Fruit fly (Drosophila melanogaster) whole organism, embryonic: ENCODE measurements around the gene CG32686.
A peak's percentile ranks its signal among the peaks of the same experiment; 100 is the strongest.

Experiments used
- B-H2 ChIP-seq: fragments of 200-800 bp; sonication (Bioruptor generic); optimal IDR thresholded peaks from 2 replicates; lab custom pipeline; 2018; ENCODE audit warnings: missing biosample characterization, mild to moderate bottlenecking, missing genetic modification characterization
- CG10565 ChIP-seq: fragments of 200-800 bp; sonication (Bioruptor generic); optimal IDR thresholded peaks from 3 replicates; lab custom pipeline; 2016; ENCODE audit warnings: missing biosample characterization, mild to moderate bottlenecking, missing genetic modification characterization
- CG11560 ChIP-seq: fragments of 200-800 bp; sonication (Bioruptor generic); IDR thresholded peaks from 3 replicates; pipeline ENCODE4 v1.3.6; 2022; ENCODE audit warnings: missing biosample characterization, missing genetic modification characterization
- CG1233 ChIP-seq: fragments of 200-800 bp; sonication (Bioruptor generic); optimal IDR thresholded peaks from 4 replicates; lab custom pipeline; 2018; ENCODE audit warnings: missing biosample characterization, mild to moderate bottlenecking, missing genetic modification characterization
- CG12659 ChIP-seq: fragments of 200-800 bp; sonication (Bioruptor generic); optimal IDR thresholded peaks from 3 replicates; lab custom pipeline; 2017; ENCODE audit warnings: mild to moderate bottlenecking, missing biosample characterization, missing genetic modification reagents, missing genetic modification characterization
- CG14860 ChIP-seq: fragments of 200-800 bp; sonication (Bioruptor generic); IDR thresholded peaks from 3 replicates; pipeline ENCODE4 v1.3.6; 2022; ENCODE audit warnings: missing biosample characterization, missing genetic modification characterization; ENCODE audit not compliant: partially characterized antibody
- CG16815 ChIP-seq: fragments of 200-800 bp; sonication (Bioruptor generic); optimal IDR thresholded peaks from 3 replicates; lab custom pipeline; 2017; ENCODE audit warnings: missing biosample characterization, mild to moderate bottlenecking, missing genetic modification characterization
- CG18764 ChIP-seq: fragments of 200-800 bp; sonication (Bioruptor generic); optimal IDR thresholded peaks from 3 replicates; lab custom pipeline; 2016; ENCODE audit warnings: missing biosample characterization, missing genetic modification characterization
- CG31388 ChIP-seq: fragments of 200-800 bp; sonication (Bioruptor generic); optimal IDR thresholded peaks from 2 replicates; lab custom pipeline; 2016; ENCODE audit warnings: missing biosample characterization, missing genetic modification characterization
- CG3407 ChIP-seq: fragments of 200-800 bp; sonication (Bioruptor generic); optimal IDR thresholded peaks from 2 replicates; lab custom pipeline; 2018; ENCODE audit warnings: missing biosample characterization, mild to moderate bottlenecking, missing genetic modification characterization
- CG3726 ChIP-seq: fragments of 200-800 bp; sonication (Bioruptor generic); IDR thresholded peaks from 3 replicates; pipeline ENCODE4, ENCODE4 v1.3.6; 2022; ENCODE audit warnings: missing biosample characterization, missing genetic modification characterization
- CG43689 ChIP-seq: fragments of 200-800 bp; sonication (Bioruptor generic); IDR thresholded peaks from 2 replicates; pipeline ENCODE4 v1.3.6; 2022; ENCODE audit warnings: missing biosample characterization, missing genetic modification characterization
- CG6683 ChIP-seq: fragments of 200-800 bp; sonication (Bioruptor generic); optimal IDR thresholded peaks from 2 replicates; lab custom pipeline; 2017; ENCODE audit warnings: missing biosample characterization, mild to moderate bottlenecking, missing genetic modification characterization, missing genetic modification reagents
- CG7928 ChIP-seq: fragments of 200-800 bp; sonication (Bioruptor generic); optimal IDR thresholded peaks from 2 replicates; lab custom pipeline; 2017; ENCODE audit warnings: missing biosample characterization, mild to moderate bottlenecking, missing genetic modification characterization
- CG8924 ChIP-seq: fragments of 200-800 bp; optimal IDR thresholded peaks from 3 replicates; lab custom pipeline; 2019; ENCODE audit warnings: missing biosample characterization, mild to moderate bottlenecking, missing genetic modification characterization, moderate library complexity
- Ets97D ChIP-seq: fragments of 200-800 bp; sonication (Bioruptor generic); optimal IDR thresholded peaks from 3 replicates; lab custom pipeline; 2016; ENCODE audit warnings: missing biosample characterization, missing genetic modification characterization
- H2.0 ChIP-seq: fragments of 200-800 bp; sonication (Bioruptor generic); IDR thresholded peaks from 2 replicates; pipeline ENCODE4 v1.3.6; 2022; ENCODE audit warnings: missing biosample characterization, missing genetic modification characterization
- HHEX ChIP-seq: fragments of 200-800 bp; sonication (Bioruptor generic); optimal IDR thresholded peaks from 3 replicates; lab custom pipeline; 2017; ENCODE audit warnings: missing biosample characterization, mild to moderate bottlenecking, missing genetic modification characterization, missing genetic modification reagents
- Hr51 ChIP-seq, 2 experiments: fragments of 200-800 bp; sonication (Bioruptor generic); optimal IDR thresholded peaks; 2 replicates in 1 of 2; 3 replicates in 1 of 2; lab custom pipeline; 2016 to 2018; ENCODE audit warnings: missing biosample characterization in 2 of 2, missing genetic modification characterization in 2 of 2, mild to moderate bottlenecking in 1 of 2, moderate library complexity in 1 of 2
- Jarid2 ChIP-seq: fragments of 200-800 bp; sonication (Bioruptor generic); optimal IDR thresholded peaks from 3 replicates; lab custom pipeline; 2017; ENCODE audit warnings: mild to moderate bottlenecking, missing biosample characterization, missing genetic modification reagents, missing genetic modification characterization
- MESR4 ChIP-seq: fragments of 200-800 bp; sonication (Bioruptor generic); optimal IDR thresholded peaks from 2 replicates; lab custom pipeline; 2018; ENCODE audit warnings: missing biosample characterization, mild to moderate bottlenecking, missing genetic modification characterization, moderate library complexity
- MTF-1 ChIP-seq: fragments of 200-800 bp; sonication (Bioruptor generic); optimal IDR thresholded peaks from 2 replicates; lab custom pipeline; 2018; ENCODE audit warnings: missing biosample characterization, mild to moderate bottlenecking, missing genetic modification characterization, borderline replicate concordance
- Nf-YA ChIP-seq: fragments of 200-800 bp; sonication (Bioruptor generic); IDR thresholded peaks from 2 replicates; pipeline ENCODE4 v1.3.6; 2022; ENCODE audit warnings: missing biosample characterization, missing genetic modification characterization
- Nf-YB ChIP-seq: fragments of 200-800 bp; sonication (Bioruptor generic); optimal IDR thresholded peaks from 3 replicates; lab custom pipeline; 2019; ENCODE audit warnings: missing biosample characterization, mild to moderate bottlenecking, missing genetic modification characterization, moderate library complexity
- Oaz ChIP-seq: fragments of 200-800 bp; sonication (Bioruptor generic); IDR thresholded peaks from 2 replicates; pipeline ENCODE4 v1.3.6; 2022; ENCODE audit warnings: missing biosample characterization, missing genetic modification characterization
- Optix ChIP-seq: fragments of 200-800 bp; sonication (Bioruptor generic); IDR thresholded peaks from 3 replicates; pipeline ENCODE4 v1.3.6; 2022; ENCODE audit warnings: missing biosample characterization, missing genetic modification characterization
- Rfx ChIP-seq: fragments of 200-800 bp; sonication (Bioruptor generic); IDR thresholded peaks from 2 replicates; pipeline ENCODE4 v1.3.6; 2022; ENCODE audit warnings: missing biosample characterization, missing genetic modification characterization
- Stat92E ChIP-seq, 3 experiments: fragments of >200 bp in 2 of 3; fragments of 200-800 bp in 1 of 3; sonication (Bioruptor generic) in 1 of 3; optimal IDR thresholded peaks; 2 replicates each; lab custom pipeline; 2017 to 2019; ENCODE audit warnings: missing biosample characterization in 3 of 3, missing genetic modification characterization in 3 of 3, mild to moderate bottlenecking in 1 of 3, moderate library complexity in 1 of 3
- ac ChIP-seq: fragments of 200-800 bp; sonication (Bioruptor generic); optimal IDR thresholded peaks from 3 replicates; lab custom pipeline; 2017; ENCODE audit warnings: missing biosample characterization, mild to moderate bottlenecking, missing genetic modification characterization
- ase ChIP-seq: fragments of 200-800 bp; sonication (Bioruptor generic); IDR thresholded peaks from 3 replicates; pipeline ENCODE4 v1.3.6; 2022; ENCODE audit warnings: missing biosample characterization, missing genetic modification characterization
- ash1 ChIP-seq: fragments of 200-800 bp; sonication (Bioruptor generic); optimal IDR thresholded peaks from 2 replicates; lab custom pipeline; 2018; ENCODE audit warnings: missing biosample characterization, mild to moderate bottlenecking, missing genetic modification characterization
- bab2 ChIP-seq: fragments of 200-800 bp; sonication (Bioruptor generic); optimal IDR thresholded peaks from 2 replicates; lab custom pipeline; 2016; ENCODE audit warnings: missing biosample characterization, missing genetic modification characterization
- bigmax ChIP-seq: fragments of 200-800 bp; sonication (Bioruptor generic); optimal IDR thresholded peaks from 2 replicates; lab custom pipeline; 2018; ENCODE audit warnings: missing biosample characterization, mild to moderate bottlenecking, missing genetic modification characterization
- crp ChIP-seq, 2 experiments: fragments of 200-800 bp; sonication (Bioruptor generic); optimal IDR thresholded peaks; 2 replicates in 1 of 2; 3 replicates in 1 of 2; lab custom pipeline; 2017; ENCODE audit warnings: missing biosample characterization in 2 of 2, missing genetic modification characterization in 2 of 2, mild to moderate bottlenecking in 1 of 2, moderate library complexity in 1 of 2
- emc ChIP-seq: fragments of 200-800 bp; sonication (Bioruptor generic); optimal IDR thresholded peaks from 2 replicates; lab custom pipeline; 2016; ENCODE audit warnings: missing biosample characterization, missing genetic modification characterization
- gem ChIP-seq: fragments of 200-800 bp; sonication (Bioruptor generic); optimal IDR thresholded peaks from 2 replicates; lab custom pipeline; 2019; ENCODE audit warnings: missing biosample characterization, mild to moderate bottlenecking, missing genetic modification characterization, moderate library complexity
- gfzf ChIP-seq: fragments of 200-800 bp; sonication (Bioruptor generic); optimal IDR thresholded peaks from 2 replicates; lab custom pipeline; 2016; ENCODE audit warnings: missing biosample characterization, mild to moderate bottlenecking, missing genetic modification characterization, moderate library complexity
- gro ChIP-seq: fragments of 200-800 bp; sonication (Bioruptor generic); optimal IDR thresholded peaks from 2 replicates; lab custom pipeline; 2016; ENCODE audit warnings: missing biosample characterization, missing genetic modification characterization
- ind ChIP-seq: fragments of 200-800 bp; sonication (Bioruptor generic); optimal IDR thresholded peaks from 3 replicates; lab custom pipeline; 2016; ENCODE audit warnings: missing biosample characterization, missing genetic modification characterization
- pb ChIP-seq: fragments of 200-800 bp; sonication (Bioruptor generic); optimal IDR thresholded peaks from 3 replicates; lab custom pipeline; 2016; ENCODE audit warnings: missing biosample characterization, missing genetic modification characterization
- peb ChIP-seq: fragments of 200-800 bp; sonication (Bioruptor generic); IDR thresholded peaks from 2 replicates; pipeline ENCODE4 v1.3.6; 2022; ENCODE audit warnings: missing biosample characterization, missing genetic modification characterization
- repo ChIP-seq: fragments of 200-800 bp; sonication (Bioruptor generic); optimal IDR thresholded peaks from 2 replicates; lab custom pipeline; 2016; ENCODE audit warnings: missing biosample characterization, missing genetic modification characterization
- scrt ChIP-seq: fragments of 200-800 bp; sonication (Bioruptor generic); optimal IDR thresholded peaks from 2 replicates; lab custom pipeline; 2018; ENCODE audit warnings: missing biosample characterization, mild to moderate bottlenecking, missing genetic modification characterization, moderate library complexity
- sens ChIP-seq: fragments of 200-800 bp; sonication (Bioruptor generic); peaks from one replicate; lab custom pipeline; 2016; ENCODE audit warnings: missing biosample characterization, missing genetic modification characterization
- slou ChIP-seq: fragments of 200-800 bp; sonication (Bioruptor generic); optimal IDR thresholded peaks from 3 replicates; lab custom pipeline; 2016; ENCODE audit warnings: missing biosample characterization, missing genetic modification characterization
- sqz ChIP-seq: fragments of 200-800 bp; sonication (Bioruptor generic); optimal IDR thresholded peaks from 3 replicates; lab custom pipeline; 2018; ENCODE audit warnings: missing biosample characterization, mild to moderate bottlenecking, missing genetic modification characterization
- tio ChIP-seq: fragments of 200-800 bp; sonication (Bioruptor generic); optimal IDR thresholded peaks from 2 replicates; lab custom pipeline; 2017; ENCODE audit warnings: missing biosample characterization, missing genetic modification characterization, inconsistent platforms
- wdn ChIP-seq: fragments of 200-800 bp; sonication (Bioruptor generic); IDR thresholded peaks from 2 replicates; pipeline ENCODE4 v1.3.6; 2022; ENCODE audit warnings: missing biosample characterization, missing genetic modification characterization
- wor ChIP-seq: fragments of 200-800 bp; sonication (Bioruptor generic); IDR thresholded peaks from 2 replicates; pipeline ENCODE4 v1.3.6; 2022; ENCODE audit warnings: missing biosample characterization, missing genetic modification characterization

The CG32686 gene

DNA sequence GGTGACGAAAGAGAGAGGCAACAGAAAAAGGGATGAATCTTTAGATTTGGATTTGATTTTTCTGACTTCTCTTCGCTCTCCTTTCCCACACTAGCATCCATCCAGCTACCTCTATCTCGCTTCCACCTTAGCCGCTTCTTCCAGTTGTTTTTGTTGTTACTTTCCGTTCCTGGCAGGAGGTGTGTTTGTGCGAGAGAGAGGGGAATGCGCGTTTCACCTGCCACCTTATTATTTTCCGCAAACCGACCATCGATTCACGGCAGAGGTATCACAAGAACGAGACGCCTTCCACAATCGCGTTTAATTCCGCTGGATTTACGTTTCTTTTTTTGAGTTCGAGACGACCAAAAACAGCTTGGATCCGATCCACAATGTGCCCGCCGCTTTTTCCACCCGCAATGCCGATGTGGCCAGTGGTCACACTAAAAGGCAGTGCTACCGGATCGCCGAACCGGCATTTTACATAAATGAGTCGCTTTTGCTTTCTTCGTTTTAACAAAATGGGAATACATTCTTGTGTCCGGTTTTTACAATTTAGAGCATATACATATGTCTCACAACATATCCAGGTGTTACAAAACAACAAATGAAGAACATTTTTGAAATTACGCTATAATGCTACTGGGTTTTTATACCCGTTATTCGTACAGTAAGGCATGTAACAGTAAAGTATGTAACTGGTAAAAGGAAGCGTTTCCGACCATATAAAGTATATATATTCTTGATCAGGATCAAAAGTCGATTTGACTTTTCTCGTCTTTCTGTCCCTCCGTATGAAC is 49.4 kb downstream of the CG32686 start, which contains the start of gene alpha-Man-Ia (continued):
- TF ChIP-seq gfzf (peak; percentile 86), crp (GFP tag; optimal IDR thresholded peaks at IDR 0.05; lab: Kevin White, UChicago) (peak in 1 of 2 experiments; percentile 27), CG7928 (no peak), Stat92E (GFP tag; optimal IDR thresholded peaks at IDR 0.05; lab: Kevin White, UChicago) (no peak), CG6683 (GFP tag; lab: Kevin White, UChicago) (no peak), Nf-YB (GFP tag; lab: Kevin White, UChicago) (no peak), emc (GFP tag; lab: Kevin White, UChicago) (no peak), CG11560 (no peak; the same call in 2 of the 3 replicates), ase (GFP tag; lab: Robert Waterston, UW) (no peak), Jarid2 (peak; percentile 35), B-H2 (GFP tag; lab: Kevin White, UChicago) (peak; percentile 26), CG8924 (tag; lab: Kevin White, UChicago) (no peak), CG16815 (GFP tag; lab: Kevin White, UChicago) (no peak), ash1 (GFP tag; lab: Kevin White, UChicago) (no peak), CG43689 (GFP tag; lab: Robert Waterston, UW) (no peak), H2.0 (GFP tag; lab: Robert Waterston, UW) (no peak), CG1233 (GFP tag; lab: Kevin White, UChicago) (no peak), CG10565 (no peak), pb (GFP tag; lab: Kevin White, UChicago) (no peak), tio (GFP tag; lab: Kevin White, UChicago) (no peak), CG12659 (GFP tag; lab: Kevin White, UChicago) (peak; percentile 55), MESR4 (peak; percentile 51), gem (tag; lab: Kevin White, UChicago) (peak; percentile 18), peb (no peak), ac (GFP tag; lab: Kevin White, UChicago) (no peak), MTF-1 (GFP tag; lab: Kevin White, UChicago) (no peak), scrt (GFP tag; lab: Kevin White, UChicago) (no peak), Hr51 (GFP tag; optimal IDR thresholded peaks at IDR 0.05; lab: Kevin White, UChicago) (peak; percentile 17 to 32), sens (GFP tag; lab: Kevin White, UChicago) (peak; percentile 78), Optix (no peak), ind (peak; percentile 8), slou (GFP tag; lab: Kevin White, UChicago) (no peak), repo (GFP tag; lab: Kevin White, UChicago) (no peak), CG31388 (GFP tag; lab: Kevin White, UChicago) (no peak), wdn (no peak), CG18764 (GFP tag; lab: Kevin White, UChicago) (no peak), CG3407 (GFP tag; lab: Kevin White, UChicago) (no peak), bab2 (GFP tag; lab: Kevin White, UChicago) (peak; percentile 37), HHEX (GFP tag; lab: Kevin White, UChicago) (peak; percentile 16), CG14860 (no peak), Nf-YA (GFP tag; lab: Robert Waterston, UW) (no peak), Ets97D (GFP tag; lab: Kevin White, UChicago) (peak; percentile 62), gro (GFP tag; lab: Kevin White, UChicago) (no peak), sqz (GFP tag; lab: Kevin White, UChicago) (no peak), wor (GFP tag; lab: Robert Waterston, UW) (no peak), Rfx (GFP tag; lab: Robert Waterston, UW) (no peak), bigmax (GFP tag; lab: Kevin White, UChicago) (no peak), Oaz (GFP tag; lab: Robert Waterston, UW) (no peak), CG3726 (GFP tag; lab: Robert Waterston, UW) (no peak)
